Worm (Caenorhabditis elegans) whole organism, young adult: ENCODE data around the gene F59A1.18.

Source experiments
- B0035.1 ChIP-seq: sonication (generic microtip); optimal IDR thresholded peaks from 2 replicates; lab custom pipeline; 2016; ENCODE audit warnings: missing genetic modification characterization, mild to moderate bottlenecking, missing compliant biosample characterization, missing genotype, missing genetic modification reagents
- C06A6.2 ChIP-seq: fragments of 200-800 bp; sonication (Bioruptor generic); conservative IDR thresholded peaks from 2 replicates; pipeline ENCODE4 v1.3.6; 2022; ENCODE audit warnings: missing genetic modification characterization, missing compliant biosample characterization
- D2030.7 ChIP-seq: fragments of 200-800 bp; sonication (Bioruptor generic); IDR thresholded peaks from 2 replicates; pipeline ENCODE4 v1.3.6; 2022; ENCODE audit warnings: missing genetic modification reagents, missing genetic modification characterization, missing compliant biosample characterization
- F22D6.2 ChIP-seq: sonication (generic microtip); optimal IDR thresholded peaks from 2 replicates; lab custom pipeline; 2016; ENCODE audit warnings: mild to moderate bottlenecking, missing genetic modification characterization, missing compliant biosample characterization
- K12H6.12 ChIP-seq: fragments of 200-800 bp; sonication (Bioruptor generic); optimal IDR thresholded peaks from 2 replicates; lab custom pipeline; 2018; ENCODE audit warnings: mild to moderate bottlenecking, missing genetic modification characterization, missing compliant biosample characterization
- T07F8.4 ChIP-seq: sonication (generic microtip); optimal IDR thresholded peaks from 2 replicates; lab custom pipeline; 2016; ENCODE audit warnings: mild to moderate bottlenecking, missing genetic modification characterization, moderate library complexity, missing compliant biosample characterization
- Y53F4B.3 ChIP-seq: fragments of 200-800 bp; sonication (Bioruptor generic); IDR thresholded peaks from 2 replicates; pipeline ENCODE4 v1.3.6; 2022; ENCODE audit warnings: missing genetic modification reagents, missing genetic modification characterization, missing compliant biosample characterization
- Y56A3A.18 ChIP-seq: fragments of 200-800 bp; sonication (Bioruptor generic); IDR thresholded peaks from 2 replicates; pipeline ENCODE4 v1.3.6; 2022; ENCODE audit warnings: missing genetic modification reagents, missing genetic modification characterization, missing compliant biosample characterization
- Y67H2A.10 ChIP-seq: fragments of 200-800 bp; sonication (Bioruptor generic); conservative IDR thresholded peaks from 2 replicates; pipeline ENCODE4 v1.3.6; 2022; ENCODE audit warnings: missing genetic modification reagents, missing genetic modification characterization, missing compliant biosample characterization
- Y79H2A.3 ChIP-seq: fragments of 200-800 bp; sonication (Bioruptor generic); conservative IDR thresholded peaks from 2 replicates; pipeline ENCODE4 v1.3.6; 2022; ENCODE audit warnings: missing genetic modification reagents, missing genetic modification characterization, missing compliant biosample characterization
- Y95B8A.8 ChIP-seq: fragments of 200-800 bp; sonication (Bioruptor generic); IDR thresholded peaks from 2 replicates; pipeline ENCODE4 v1.3.6; 2022; ENCODE audit warnings: missing genetic modification reagents, missing genetic modification characterization, missing compliant biosample characterization
- aptf-3 ChIP-seq: fragments of 200-800 bp; sonication (Bioruptor generic); IDR thresholded peaks from 2 replicates; pipeline ENCODE4 v1.3.6; 2022; ENCODE audit warnings: missing genetic modification characterization, missing compliant biosample characterization
- attf-5 ChIP-seq: fragments of 200-800 bp; sonication (Bioruptor generic); optimal IDR thresholded peaks from 2 replicates; lab custom pipeline; 2018; ENCODE audit warnings: mild to moderate bottlenecking, missing genetic modification characterization, missing compliant biosample characterization
- ceh-40 ChIP-seq: fragments of 200-800 bp; sonication (Bioruptor generic); IDR thresholded peaks from 2 replicates; pipeline ENCODE4 v1.3.6; 2022; ENCODE audit warnings: missing genetic modification characterization, missing compliant biosample characterization
- ceh-91 ChIP-seq: fragments of 200-800 bp; sonication (Bioruptor generic); IDR thresholded peaks from 2 replicates; pipeline ENCODE4 v1.3.6; 2022; ENCODE audit warnings: missing genetic modification reagents, missing genetic modification characterization, missing compliant biosample characterization
- dpff-1 ChIP-seq: sonication (generic microtip); optimal IDR thresholded peaks from 2 replicates; lab custom pipeline; 2017; ENCODE audit warnings: mild to moderate bottlenecking, missing genetic modification characterization, missing compliant biosample characterization
- efl-1 ChIP-seq: fragments of 150-350 bp; optimal IDR thresholded peaks from 2 replicates; lab custom pipeline; 2014; ENCODE audit warnings: missing biosample characterization, missing genetic modification reagents, missing genetic modification characterization
- egl-18 ChIP-seq: fragments of 200-800 bp; sonication (Bioruptor generic); IDR thresholded peaks from 2 replicates; pipeline ENCODE4 v1.3.6; 2022; ENCODE audit warnings: missing genetic modification reagents, missing genetic modification characterization, missing compliant biosample characterization
- ekl-4 ChIP-seq: fragments of 200-800 bp; sonication (Bioruptor generic); IDR thresholded peaks from 2 replicates; pipeline ENCODE4 v1.3.6; 2022; ENCODE audit warnings: missing genetic modification reagents, missing genetic modification characterization, missing compliant biosample characterization
- ets-4 ChIP-seq: fragments of 200-800 bp; sonication (Bioruptor generic); optimal IDR thresholded peaks from 2 replicates; lab custom pipeline; 2018; ENCODE audit warnings: mild to moderate bottlenecking, missing genetic modification characterization, missing compliant biosample characterization
- him-1 ChIP-seq: sonication (generic microtip); optimal IDR thresholded peaks from 2 replicates; lab custom pipeline; 2016; ENCODE audit warnings: missing genotype, missing genetic modification reagents, missing genetic modification characterization, missing compliant biosample characterization
- hlh-12 ChIP-seq: sonication (generic microtip); optimal IDR thresholded peaks from 2 replicates; lab custom pipeline; 2016; ENCODE audit warnings: missing genetic modification characterization, missing compliant biosample characterization
- hsf-1 ChIP-seq: fragments of 200-800 bp; sonication (Bioruptor generic); IDR thresholded peaks from 2 replicates; pipeline ENCODE4 v1.3.6; 2022; ENCODE audit warnings: missing genetic modification reagents, missing genetic modification characterization, missing compliant biosample characterization
- lin-54 ChIP-seq: fragments of 200-800 bp; sonication (Bioruptor generic); optimal IDR thresholded peaks from 2 replicates; lab custom pipeline; 2018; ENCODE audit warnings: mild to moderate bottlenecking, missing genetic modification characterization, missing compliant biosample characterization
- lsy-27 ChIP-seq: sonication (generic microtip); optimal IDR thresholded peaks from 2 replicates; lab custom pipeline; 2017; ENCODE audit warnings: missing genetic modification characterization, mild to moderate bottlenecking, missing compliant biosample characterization, antibody characterized with exemption, missing genotype, borderline replicate concordance; ENCODE audit not compliant: insufficient read depth
- mxl-1 ChIP-seq: sonication (generic microtip); optimal IDR thresholded peaks from 2 replicates; lab custom pipeline; 2016; ENCODE audit warnings: missing genetic modification characterization, missing compliant biosample characterization
- nfya-1 ChIP-seq: sonication (generic microtip); optimal IDR thresholded peaks from 2 replicates; lab custom pipeline; 2017; ENCODE audit warnings: antibody characterized with exemption, missing compliant biosample characterization, missing genetic modification characterization, borderline replicate concordance; ENCODE audit not compliant: insufficient read depth
- nhr-80 ChIP-seq: sonication (generic microtip); optimal IDR thresholded peaks from 2 replicates; lab custom pipeline; 2016; ENCODE audit warnings: missing genetic modification characterization, missing compliant biosample characterization
- pbrm-1 ChIP-seq: fragments of 200-800 bp; sonication (Bioruptor generic); IDR thresholded peaks from 2 replicates; pipeline ENCODE4 v1.3.6; 2022; ENCODE audit warnings: missing genetic modification reagents, missing genetic modification characterization, missing compliant biosample characterization
- rpc-1 ChIP-seq, 2 experiments: fragments of 150-350 bp in 1 of 2; sonication (generic microtip) in 1 of 2; optimal IDR thresholded peaks; 2 replicates each; lab custom pipeline; 2014 to 2018; ENCODE audit warnings: missing biosample characterization in 1 of 2, missing genetic modification characterization in 1 of 2, missing genetic modification reagents in 1 of 2, missing genotype in 1 of 2
- snpc-1.1 ChIP-seq: sonication (generic microtip); optimal IDR thresholded peaks from 2 replicates; lab custom pipeline; 2017; ENCODE audit warnings: missing genetic modification characterization, mild to moderate bottlenecking, missing compliant biosample characterization, antibody characterized with exemption, moderate library complexity, missing genotype, missing genetic modification reagents; ENCODE audit not compliant: insufficient read depth
- somi-1 ChIP-seq: fragments of 200-800 bp; sonication (Bioruptor generic); optimal IDR thresholded peaks from 2 replicates; lab custom pipeline; 2018; ENCODE audit warnings: mild to moderate bottlenecking, missing genetic modification characterization, missing compliant biosample characterization
- sptf-2 ChIP-seq: fragments of 200-800 bp; sonication (Bioruptor generic); optimal IDR thresholded peaks from 2 replicates; lab custom pipeline; 2018; ENCODE audit warnings: mild to moderate bottlenecking, missing genetic modification characterization, missing compliant biosample characterization
- tbp1 ChIP-seq: fragments of 200-800 bp; sonication (Bioruptor generic); optimal IDR thresholded peaks from 2 replicates; lab custom pipeline; 2018; ENCODE audit warnings: mild to moderate bottlenecking, missing genetic modification characterization, missing compliant biosample characterization
- unc-62 ChIP-seq: fragments of 150-350 bp; optimal IDR thresholded peaks from 2 replicates; lab custom pipeline; 2014; ENCODE audit warnings: missing biosample characterization, missing genetic modification reagents, missing genetic modification characterization
- xnd-1 ChIP-seq: sonication (generic microtip); optimal IDR thresholded peaks from 2 replicates; lab custom pipeline; 2016; ENCODE audit warnings: missing genotype, missing genetic modification reagents, missing genetic modification characterization, missing compliant biosample characterization
- zfh-2 ChIP-seq: fragments of 200-800 bp; sonication (Bioruptor generic); conservative IDR thresholded peaks from 2 replicates; pipeline ENCODE4 v1.3.6; 2022; ENCODE audit warnings: missing genetic modification reagents, missing genetic modification characterization, missing compliant biosample characterization
- zim-3 ChIP-seq: sonication (generic microtip); optimal IDR thresholded peaks from 2 replicates; lab custom pipeline; 2017; ENCODE audit warnings: mild to moderate bottlenecking, missing genetic modification characterization, moderate library complexity, missing compliant biosample characterization
- ztf-26 ChIP-seq: sonication (generic microtip); optimal IDR thresholded peaks from 2 replicates; lab custom pipeline; 2017; ENCODE audit warnings: missing genetic modification characterization, missing compliant biosample characterization

The F59A1.18 gene

ce11 chrV:17700728-17701262, 14.0 kb upstream of the F59A1.18 start, which contains the start of the genes Y26G10.5 and srh-32:
Gene Y26G10.5 (minus strand): TSS chrV:17700828.
Gene srh-32 (plus strand): TSS chrV:17701212.
- no peak for TF ChIP-seq F22D6.2 (tag; lab: Kevin White, UChicago)
- TF ChIP-seq K12H6.12 (tag; lab: Kevin White, UChicago): no peak
- TF ChIP-seq egl-18 (GFP tag; lab: Robert Waterston, UW): no peak
- no peak for TF ChIP-seq ztf-26
- TF ChIP-seq ets-4 (GFP tag; lab: Kevin White, UChicago): no peak
- no peak for TF ChIP-seq mxl-1 (tag; lab: Kevin White, UChicago)
- no peak for TF ChIP-seq D2030.7 (GFP tag; lab: Robert Waterston, UW)

ce11 chrV:17699659-17700058, 12.9 kb upstream of the F59A1.18 start, which contains the start of gene Y26G10.6:
Gene Y26G10.6 (plus strand): TSS chrV:17699959.
- TF ChIP-seq hlh-12 (tag; lab: Kevin White, UChicago): no peak
- no peak for TF ChIP-seq attf-5 (GFP tag; lab: Kevin White, UChicago)
- no peak for TF ChIP-seq hsf-1 (GFP tag; lab: Robert Waterston, UW)

- TF ChIP-seq snpc-1.1 (tag; lab: Kevin White, UChicago) (no peak), lin-54 (GFP tag; lab: Kevin White, UChicago) (no peak), zfh-2 (GFP tag; lab: Robert Waterston, UW) (no peak), nfya-1 (tag; lab: Kevin White, UChicago) (no peak), T07F8.4 (tag; lab: Kevin White, UChicago) (no peak), ceh-40 (GFP tag; lab: Robert Waterston, UW) (no peak), somi-1 (GFP tag; lab: Kevin White, UChicago) (no peak), lsy-27 (no peak), aptf-3 (GFP tag; lab: Robert Waterston, UW) (no peak), hlh-12 (tag; lab: Kevin White, UChicago) (no peak), tbp1 (GFP tag; lab: Kevin White, UChicago) (no peak), Y95B8A.8 (no peak), nhr-80 (tag; lab: Kevin White, UChicago) (no peak), zim-3 (tag; lab: Kevin White, UChicago) (no peak), him-1 (tag; lab: Kevin White, UChicago) (no peak), ekl-4 (no peak)
These were observed 12.3 kb upstream of the F59A1.18 start, which contains the start of gene Y26G10.4 for ce11 chrV:17699097-17699496. Gene Y26G10.4 (minus strand): TSS chrV:17699197.

ce11 chrV:17696753-17697152, 10.0 kb upstream of the F59A1.18 start, which contains the start of gene spp-29:
Gene spp-29 (minus strand): TSS chrV:17696853.
- TF ChIP-seq Y67H2A.10 (GFP tag; lab: Robert Waterston, UW) (no peak), efl-1 (GFP tag; lab: Kevin White, UChicago) (no peak), ceh-91 (no peak), C06A6.2 (GFP tag; lab: Robert Waterston, UW) (no peak), Y53F4B.3 (GFP tag; lab: Robert Waterston, UW) (no peak), K12H6.12 (tag; lab: Kevin White, UChicago) (no peak), Y79H2A.3 (no peak), unc-62 (GFP tag; lab: Kevin White, UChicago) (no peak)

ce11 chrV:17695802-17696201, 9.1 kb upstream of the F59A1.18 start, which contains the start of gene Y26G10.1:
Gene Y26G10.1 (minus strand): TSS chrV:17695902.
- no peak for TF ChIP-seq pbrm-1 (GFP tag; lab: Robert Waterston, UW)
- no peak for TF ChIP-seq Y56A3A.18
- TF ChIP-seq sptf-2 (GFP tag; lab: Kevin White, UChicago): no peak
- no peak for TF ChIP-seq B0035.1 (tag; lab: Kevin White, UChicago)
- TF ChIP-seq dpff-1 (tag; lab: Kevin White, UChicago): no peak
- TF ChIP-seq attf-5 (GFP tag; lab: Kevin White, UChicago): no peak
- TF ChIP-seq xnd-1 (tag; lab: Kevin White, UChicago): no peak
- no peak for TF ChIP-seq rpc-1 (optimal IDR thresholded peaks at IDR 0.05; lab: Kevin White, UChicago)
- no peak for TF ChIP-seq rpc-1 (tag; optimal IDR thresholded peaks at IDR 0.05; lab: Kevin White, UChicago)
